Fruit fly (Drosophila melanogaster) whole organism, prepupa: ENCODE data around the gene CG5122.

Experiments
- Blimp-1 ChIP-seq: fragments of 200-800 bp; sonication (Bioruptor generic); optimal IDR thresholded peaks from 3 replicates; lab custom pipeline; 2017; ENCODE audit warnings: missing biosample characterization, missing genetic modification characterization, mild to moderate bottlenecking, moderate library complexity, missing genetic modification reagents
- CG10631 ChIP-seq: fragments of 200-800 bp; sonication (Bioruptor generic); optimal IDR thresholded peaks from 2 replicates; lab custom pipeline; 2016; ENCODE audit warnings: missing biosample characterization, missing genetic modification characterization
- CG10669 ChIP-seq: fragments of 200-800 bp; sonication (Bioruptor generic); optimal IDR thresholded peaks from 3 replicates; lab custom pipeline; 2018; ENCODE audit warnings: missing biosample characterization, mild to moderate bottlenecking, missing genetic modification characterization, moderate library complexity
- CG11762 ChIP-seq: fragments of 200-800 bp; sonication (Bioruptor generic); optimal IDR thresholded peaks from 3 replicates; lab custom pipeline; 2016; ENCODE audit warnings: missing biosample characterization, missing genetic modification characterization; ENCODE audit not compliant: insufficient read depth
- CG1621 ChIP-seq: fragments of 200-800 bp; sonication (Bioruptor generic); optimal IDR thresholded peaks from 3 replicates; lab custom pipeline; 2018; ENCODE audit warnings: missing biosample characterization, mild to moderate bottlenecking, missing genetic modification characterization
- CG16779 ChIP-seq: fragments of 200-800 bp; sonication (Bioruptor generic); optimal IDR thresholded peaks from 3 replicates; lab custom pipeline; 2017; ENCODE audit warnings: missing biosample characterization, mild to moderate bottlenecking, missing genetic modification characterization
- CG3032 ChIP-seq: fragments of 200-800 bp; optimal IDR thresholded peaks from 2 replicates; lab custom pipeline; 2019; ENCODE audit warnings: missing biosample characterization, mild to moderate bottlenecking, missing genetic modification characterization, moderate library complexity
- CG31627 ChIP-seq: fragments of 200-800 bp; sonication (Bioruptor generic); optimal IDR thresholded peaks from 3 replicates; lab custom pipeline; 2016; ENCODE audit warnings: missing biosample characterization, missing genetic modification characterization
- CG32006 ChIP-seq: fragments of 200-800 bp; sonication (Bioruptor generic); optimal IDR thresholded peaks from 3 replicates; lab custom pipeline; 2017; ENCODE audit warnings: missing biosample characterization, mild to moderate bottlenecking, missing genetic modification characterization
- CG3919 ChIP-seq: fragments of 200-800 bp; sonication (Bioruptor generic); optimal IDR thresholded peaks from 3 replicates; lab custom pipeline; 2016; ENCODE audit warnings: missing biosample characterization, missing genetic modification characterization
- CG6163 ChIP-seq: fragments of 200-800 bp; sonication (Bioruptor generic); IDR thresholded peaks from 3 replicates; pipeline ENCODE4 v1.3.6; 2022; ENCODE audit warnings: missing biosample characterization, missing genetic modification characterization
- CG6276 ChIP-seq: fragments of 200-800 bp; sonication (Bioruptor generic); optimal IDR thresholded peaks from 2 replicates; lab custom pipeline; 2017; ENCODE audit warnings: missing biosample characterization, mild to moderate bottlenecking, missing genetic modification characterization
- CG6792 ChIP-seq: fragments of 200-800 bp; sonication (Bioruptor generic); optimal IDR thresholded peaks from 3 replicates; lab custom pipeline; 2016; ENCODE audit warnings: missing biosample characterization, missing genetic modification characterization
- CG6808 ChIP-seq: fragments of 200-800 bp; sonication (Bioruptor generic); optimal IDR thresholded peaks from 3 replicates; lab custom pipeline; 2017; ENCODE audit warnings: missing biosample characterization, missing genetic modification characterization, mild to moderate bottlenecking, moderate library complexity, missing genetic modification reagents
- CG6854 ChIP-seq: fragments of 200-800 bp; sonication (Bioruptor generic); optimal IDR thresholded peaks from 2 replicates; lab custom pipeline; 2017; ENCODE audit warnings: missing biosample characterization, mild to moderate bottlenecking, missing genetic modification characterization
- CG7368 ChIP-seq: fragments of 200-800 bp; sonication (Bioruptor generic); optimal IDR thresholded peaks from 3 replicates; lab custom pipeline; 2016; ENCODE audit warnings: missing biosample characterization, missing genetic modification characterization
- CG8119 ChIP-seq: fragments of 200-800 bp; sonication (Bioruptor generic); IDR thresholded peaks from 3 replicates; pipeline ENCODE4 v1.3.6; 2022; ENCODE audit warnings: missing biosample characterization, missing genetic modification characterization
- CG8319 ChIP-seq: fragments of 200-800 bp; sonication (Bioruptor generic); optimal IDR thresholded peaks from 3 replicates; lab custom pipeline; 2016; ENCODE audit warnings: missing biosample characterization, missing genetic modification characterization
- CG9139 ChIP-seq: fragments of 200-800 bp; sonication (Bioruptor generic); optimal IDR thresholded peaks from 3 replicates; lab custom pipeline; 2017; ENCODE audit warnings: missing biosample characterization, mild to moderate bottlenecking, missing genetic modification characterization
- Eip78C ChIP-seq: fragments of 200-800 bp; sonication (Bioruptor generic); peaks from one replicate; lab custom pipeline; 2016; ENCODE audit warnings: missing biosample characterization, missing genetic modification characterization
- Ets21C ChIP-seq: fragments of 200-800 bp; sonication (Bioruptor generic); optimal IDR thresholded peaks from 3 replicates; lab custom pipeline; 2016; ENCODE audit warnings: missing biosample characterization, missing genetic modification characterization
- Ets96B ChIP-seq: fragments of 200-800 bp; optimal IDR thresholded peaks from 2 replicates; lab custom pipeline; 2019; ENCODE audit warnings: missing biosample characterization, mild to moderate bottlenecking, missing genetic modification characterization, moderate library complexity
- Hr38 ChIP-seq: sonication (Bioruptor generic); optimal IDR thresholded peaks from 2 replicates; lab custom pipeline; 2016; ENCODE audit warnings: missing biosample characterization, missing genetic modification characterization
- Met ChIP-seq: fragments of 200-800 bp; sonication (Bioruptor generic); optimal IDR thresholded peaks from 3 replicates; lab custom pipeline; 2016; ENCODE audit warnings: missing biosample characterization, missing genetic modification characterization
- OdsH ChIP-seq: fragments of 200-800 bp; sonication (Bioruptor generic); optimal IDR thresholded peaks from 3 replicates; lab custom pipeline; 2016; ENCODE audit warnings: missing biosample characterization, missing genetic modification characterization
- Sox102F ChIP-seq: fragments of 200-800 bp; sonication (Bioruptor generic); optimal IDR thresholded peaks from 2 replicates; lab custom pipeline; 2016; ENCODE audit warnings: missing biosample characterization, mild to moderate bottlenecking, missing genetic modification characterization
- Sox14 ChIP-seq: fragments of 200-800 bp; sonication (Bioruptor generic); optimal IDR thresholded peaks from 3 replicates; lab custom pipeline; 2016; ENCODE audit warnings: missing biosample characterization, missing genetic modification characterization
- achi ChIP-seq: fragments of 200-800 bp; sonication (Bioruptor generic); optimal IDR thresholded peaks from 3 replicates; lab custom pipeline; 2016; ENCODE audit warnings: missing biosample characterization, missing genetic modification characterization
- acj6 ChIP-seq: fragments of 200-800 bp; sonication (Bioruptor generic); optimal IDR thresholded peaks from 3 replicates; lab custom pipeline; 2016; ENCODE audit warnings: missing biosample characterization, missing genetic modification characterization
- dsx ChIP-seq: fragments of 200-800 bp; optimal IDR thresholded peaks from 3 replicates; lab custom pipeline; 2019; ENCODE audit warnings: missing biosample characterization, mild to moderate bottlenecking, missing genetic modification characterization, moderate library complexity; ENCODE audit not compliant: poor library complexity, severe bottlenecking
- eg ChIP-seq: fragments of 200-800 bp; sonication (Bioruptor generic); IDR thresholded peaks from 3 replicates; pipeline ENCODE4 v1.3.6; 2022; ENCODE audit warnings: missing biosample characterization, missing genetic modification characterization
- esn ChIP-seq: fragments of 200-800 bp; sonication (Bioruptor generic); optimal IDR thresholded peaks from 2 replicates; lab custom pipeline; 2016; ENCODE audit warnings: missing biosample characterization, mild to moderate bottlenecking, missing genetic modification characterization, moderate library complexity
- fd59A ChIP-seq: fragments of 200-800 bp; sonication (Bioruptor generic); optimal IDR thresholded peaks from 2 replicates; lab custom pipeline; 2017; ENCODE audit warnings: missing biosample characterization, mild to moderate bottlenecking, missing genetic modification characterization, missing genetic modification reagents
- fd85E ChIP-seq: fragments of 200-800 bp; sonication (Bioruptor generic); optimal IDR thresholded peaks from 3 replicates; lab custom pipeline; 2016; ENCODE audit warnings: missing biosample characterization, missing genetic modification characterization
- fkh ChIP-seq: fragments of 200-800 bp; sonication (Bioruptor generic); optimal IDR thresholded peaks from 3 replicates; lab custom pipeline; 2017; ENCODE audit warnings: missing biosample characterization, mild to moderate bottlenecking, missing genetic modification characterization, moderate library complexity
- lz ChIP-seq: fragments of 200-800 bp; sonication (Bioruptor generic); optimal IDR thresholded peaks from 3 replicates; lab custom pipeline; 2016; ENCODE audit warnings: missing biosample characterization, missing genetic modification characterization
- net ChIP-seq: fragments of 200-800 bp; sonication (Bioruptor generic); optimal IDR thresholded peaks from 3 replicates; lab custom pipeline; 2016; ENCODE audit warnings: missing biosample characterization, missing genetic modification characterization
- pdm3 ChIP-seq: fragments of 200-800 bp; sonication (Bioruptor generic); optimal IDR thresholded peaks from 3 replicates; lab custom pipeline; 2016; ENCODE audit warnings: missing biosample characterization, missing genetic modification characterization
- ss ChIP-seq, 2 experiments: fragments of 200-800 bp; sonication (Bioruptor generic); optimal IDR thresholded peaks; 2 replicates in 1 of 2; 3 replicates in 1 of 2; lab custom pipeline; 2017 to 2018; ENCODE audit warnings: mild to moderate bottlenecking in 2 of 2, missing biosample characterization in 2 of 2, missing genetic modification characterization in 2 of 2, moderate library complexity in 1 of 2
- svp ChIP-seq: fragments of 200-800 bp; sonication (Bioruptor generic); peaks from one replicate; lab custom pipeline; 2016; ENCODE audit warnings: missing biosample characterization, missing genetic modification characterization
- topi ChIP-seq: fragments of 200-800 bp; sonication (Bioruptor generic); optimal IDR thresholded peaks from 3 replicates; lab custom pipeline; 2016; ENCODE audit warnings: missing biosample characterization, missing genetic modification characterization
- vri ChIP-seq: fragments of 200-800 bp; sonication (Bioruptor generic); optimal IDR thresholded peaks from 3 replicates; lab custom pipeline; 2016; ENCODE audit warnings: missing biosample characterization, mild to moderate bottlenecking, missing genetic modification characterization

The CG5122 gene

dm6 chr2L:13098301-13098700 is 32.1 kb upstream of the CG5122 start:
- TF ChIP-seq net (peak; percentile 47), esn (no peak), eg (0 out of 3 replicates have a peak, but pooled peaks have one; percentile 6), fkh (peak; percentile 13), CG6276 (GFP tag; lab: Kevin White, UChicago) (peak; percentile 44), topi (GFP tag; lab: Kevin White, UChicago) (no peak), CG7368 (GFP tag; lab: Kevin White, UChicago) (peak; percentile 11), CG6808 (GFP tag; lab: Kevin White, UChicago) (peak; percentile 51), Sox14 (GFP tag; lab: Kevin White, UChicago) (peak; percentile 28), fd59A (no peak), CG6854 (GFP tag; lab: Kevin White, UChicago) (peak; percentile 6), ss (GFP tag; optimal IDR thresholded peaks at IDR 0.05; lab: Kevin White, UChicago) (peak; percentile 64 to 73), CG3919 (GFP tag; lab: Kevin White, UChicago) (peak; percentile 39), CG6163 (peak; percentile 50; the same call in 1 of the 3 replicates), dsx (GFP tag; lab: Kevin White, UChicago) (peak; percentile 46), CG16779 (tag; lab: Kevin White, UChicago) (no peak), pdm3 (peak; percentile 2), CG6792 (GFP tag; lab: Kevin White, UChicago) (peak; percentile 3), Hr38 (GFP tag; lab: Kevin White, UChicago) (no peak), svp (GFP tag; lab: Kevin White, UChicago) (peak; percentile 76), CG8119 (GFP tag; lab: Robert Waterston, UW) (no peak), Met (GFP tag; lab: Kevin White, UChicago) (no peak), OdsH (GFP tag; lab: Kevin White, UChicago) (peak; percentile 10), CG1621 (tag; lab: Kevin White, UChicago) (peak; percentile 11), Eip78C (GFP tag; lab: Kevin White, UChicago) (peak; percentile 81), CG9139 (GFP tag; lab: Kevin White, UChicago) (peak; percentile 58), CG10669 (GFP tag; lab: Kevin White, UChicago) (peak; percentile 8), Ets96B (tag; lab: Kevin White, UChicago) (peak; percentile 3), CG11762 (GFP tag; lab: Kevin White, UChicago) (peak; percentile 5), vri (GFP tag; lab: Kevin White, UChicago) (peak; percentile 89)

DNA sequence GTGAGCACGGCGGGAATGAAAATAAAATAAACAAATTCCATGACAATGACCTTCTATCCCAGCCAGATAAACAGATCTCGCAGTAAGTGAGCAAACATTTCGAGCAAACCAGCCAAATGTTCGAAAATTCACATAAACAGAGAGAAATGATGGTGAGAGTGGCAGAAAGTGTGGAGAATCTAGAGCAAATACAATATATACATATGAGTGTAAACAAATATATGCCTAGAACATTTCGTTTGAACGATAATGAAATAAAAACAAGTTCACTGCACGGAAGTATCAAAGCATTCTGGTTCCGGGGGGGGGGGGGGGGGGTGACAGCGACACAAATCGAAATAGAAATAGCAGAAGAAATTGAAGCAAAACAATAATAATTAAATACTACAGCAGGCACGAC is 28.9 kb upstream of the CG5122 start:
- TF ChIP-seq fkh (peak; percentile 53), CG3919 (GFP tag; lab: Kevin White, UChicago) (no peak)

dm6 chr2L:13104800-13105199 is 25.6 kb upstream of the CG5122 start:
- no peak for TF ChIP-seq CG8319 (GFP tag; lab: Kevin White, UChicago)
- TF ChIP-seq svp (GFP tag; lab: Kevin White, UChicago): peak; percentile 93
- TF ChIP-seq pdm3: no peak
- no peak for TF ChIP-seq CG3032
- 0 out of 3 replicates have a peak, but pooled peaks have one; percentile 12 for TF ChIP-seq CG6163

- no peak for TF ChIP-seq topi (GFP tag; lab: Kevin White, UChicago)
- no peak for TF ChIP-seq esn
- TF ChIP-seq CG32006 (GFP tag; lab: Kevin White, UChicago): no peak
- no peak for TF ChIP-seq lz
- no peak for TF ChIP-seq CG6854 (GFP tag; lab: Kevin White, UChicago)
- no peak for TF ChIP-seq Blimp-1 (GFP tag; lab: Kevin White, UChicago)
- TF ChIP-seq Ets21C: no peak
- TF ChIP-seq CG1621 (tag; lab: Kevin White, UChicago): no peak
- TF ChIP-seq CG10631 (GFP tag; lab: Kevin White, UChicago): no peak
- TF ChIP-seq CG31627: no peak
- TF ChIP-seq Sox102F (GFP tag; lab: Kevin White, UChicago): no peak
- no peak for TF ChIP-seq achi (GFP tag; lab: Kevin White, UChicago)
- no peak for TF ChIP-seq CG10669 (GFP tag; lab: Kevin White, UChicago)
- no peak for TF ChIP-seq acj6 (GFP tag; lab: Kevin White, UChicago)
- TF ChIP-seq fd85E (GFP tag; lab: Kevin White, UChicago): no peak
Observed at dm6 chr2L:13106507-13106906, 23.9 kb upstream of the CG5122 start, which contains the start of gene Ttc30. Ttc30 (plus strand) TSS chr2L:13106807.
